Worm (Caenorhabditis elegans): ENCODE data around the gene fbxb-85.

DNA sequence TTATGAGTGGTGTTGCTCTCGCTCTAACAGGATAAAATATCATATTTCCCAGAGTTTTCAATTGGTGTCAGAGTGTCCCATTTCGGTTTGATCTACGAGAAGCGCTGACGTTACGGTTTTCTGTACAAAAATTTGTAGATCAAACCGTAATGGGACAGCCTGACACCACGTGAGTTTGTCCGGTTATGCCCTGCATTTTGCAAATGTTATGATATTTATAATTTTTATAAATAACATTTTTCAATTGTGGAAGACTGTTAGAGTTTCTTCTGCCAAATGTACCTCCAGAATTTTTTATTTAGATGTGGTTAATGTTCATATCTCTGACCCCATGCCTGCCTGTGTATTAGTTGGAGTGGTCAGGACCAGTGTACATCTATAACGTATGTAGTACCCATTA, 45.5 kb upstream of the fbxb-85 start, which contains the start of gene fbxb-87:
- TF ChIP-seq nhr-120 (GFP tag; IDR thresholded peaks at IDR 0.05) (no peak), atf-7 (tag; optimal IDR thresholded peaks at IDR 0.05) (no peak), bed-1 (GFP tag; IDR thresholded peaks at IDR 0.05) (no peak), lin-26 (GFP tag; IDR thresholded peaks at IDR 0.05) (no peak), xnd-1 (tag; optimal IDR thresholded peaks at IDR 0.05) (no peak), fkh-3 (tag; optimal IDR thresholded peaks at IDR 0.05) (no peak), ceh-58 (GFP tag; IDR thresholded peaks at IDR 0.05) (no peak), unc-130 (GFP tag; optimal IDR thresholded peaks at IDR 0.05) (no peak), B0261.1 (tag; optimal IDR thresholded peaks at IDR 0.05) (no peak), hrde-1 (tag; optimal IDR thresholded peaks at IDR 0.05; ENCODE audit: borderline replicate concordance) (no peak), mes-4 (tag; optimal IDR thresholded peaks at IDR 0.05) (no peak)

All from whole organism, young adult.